Worm (Caenorhabditis elegans): ENCODE measurements around the gene pho-10.

The pho-10 gene

ce11 chrII:9879815-9880214 is 40.6 kb downstream of the pho-10 start:
- TF ChIP-seq ceh-45 (GFP tag; IDR thresholded peaks at IDR 0.05) (no peak), sdc-2 (tag; optimal IDR thresholded peaks at IDR 0.05) (no peak), elt-4 (tag; optimal IDR thresholded peaks at IDR 0.05) (no peak), fkh-6 (tag; optimal IDR thresholded peaks at IDR 0.05) (no peak), sox-4 (tag; optimal IDR thresholded peaks at IDR 0.05) (no peak), syd-9 (tag; optimal IDR thresholded peaks at IDR 0.05) (no peak), hlh-8 (tag; optimal IDR thresholded peaks at IDR 0.05) (no peak), ceh-48 (tag; optimal IDR thresholded peaks at IDR 0.05) (no peak), pha-4 (tag; optimal IDR thresholded peaks at IDR 0.05) (no peak)

DNA sequence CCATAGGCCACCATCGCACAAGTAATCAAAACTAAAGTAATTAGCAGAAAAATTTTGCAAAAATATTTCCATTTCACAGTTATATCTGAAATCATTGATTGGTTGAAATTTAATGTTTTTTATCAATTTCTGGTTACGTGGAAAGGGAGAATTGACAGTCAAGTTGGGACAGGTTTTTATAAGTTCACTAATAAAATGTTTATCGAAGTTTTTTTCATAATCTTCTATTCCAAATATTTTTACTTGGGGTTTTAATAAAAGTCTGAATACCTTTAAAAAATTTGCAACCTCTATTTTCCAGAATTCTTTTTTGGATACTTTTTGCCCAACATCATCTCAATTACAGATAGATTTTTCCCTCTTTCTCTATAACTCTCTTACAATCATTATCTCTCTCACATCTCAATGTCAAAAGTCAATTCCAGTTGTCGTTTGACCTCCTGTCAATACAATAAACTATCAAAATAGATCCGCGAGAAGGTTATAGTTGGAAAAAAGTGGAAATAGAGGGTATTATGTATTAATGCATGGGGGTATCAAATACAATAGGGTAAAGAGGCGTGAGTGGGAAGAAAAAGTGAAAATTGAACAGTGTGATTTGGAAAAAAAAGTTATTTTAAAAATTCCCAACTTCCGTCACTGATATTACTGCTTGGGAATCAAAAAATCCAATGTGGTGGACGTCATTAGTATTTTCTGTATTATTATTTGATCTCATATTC is 45.7 kb downstream of the pho-10 start, which contains the start of the genes chil-2 and ctsa-3.2:
chil-2 (minus strand) TSS at position 101 of the 722 bp plus-strand sequence.
ctsa-3.2 (plus strand) TSS at position 672 of the 722 bp plus-strand sequence.
- TF ChIP-seq K09A11.1 (tag; optimal IDR thresholded peaks at IDR 0.05; ENCODE audit: insufficient read depth) (no peak), unc-42 (tag; optimal IDR thresholded peaks at IDR 0.05) (no peak), ttx-3 (tag; optimal IDR thresholded peaks at IDR 0.05) (no peak), tbx-2 (tag; optimal IDR thresholded peaks at IDR 0.05) (no peak), dve-1 (tag; optimal IDR thresholded peaks at IDR 0.05) (no peak), ztf-16 (tag; optimal IDR thresholded peaks at IDR 0.05) (no peak), unc-86 (tag; optimal IDR thresholded peaks at IDR 0.05) (no peak), unc-55 (GFP tag; optimal IDR thresholded peaks at IDR 0.05) (no peak), F13H6.1 (tag; optimal IDR thresholded peaks at IDR 0.05) (no peak), fkh-6 (tag; optimal IDR thresholded peaks at IDR 0.05) (no peak), sox-4 (tag; optimal IDR thresholded peaks at IDR 0.05) (no peak), ceh-19 (GFP tag; optimal IDR thresholded peaks at IDR 0.05) (no peak), C08G9.2 (tag; optimal IDR thresholded peaks at IDR 0.05) (no peak), T23F11.4 (GFP tag; optimal IDR thresholded peaks at IDR 0.05) (no peak), sdc-2 (tag; optimal IDR thresholded peaks at IDR 0.05) (no peak), pax-1 (tag; optimal IDR thresholded peaks at IDR 0.05) (no peak), mec-3 (tag; optimal IDR thresholded peaks at IDR 0.05; ENCODE audit: borderline replicate concordance) (no peak), pha-2 (tag; optimal IDR thresholded peaks at IDR 0.05) (no peak)

DNA sequence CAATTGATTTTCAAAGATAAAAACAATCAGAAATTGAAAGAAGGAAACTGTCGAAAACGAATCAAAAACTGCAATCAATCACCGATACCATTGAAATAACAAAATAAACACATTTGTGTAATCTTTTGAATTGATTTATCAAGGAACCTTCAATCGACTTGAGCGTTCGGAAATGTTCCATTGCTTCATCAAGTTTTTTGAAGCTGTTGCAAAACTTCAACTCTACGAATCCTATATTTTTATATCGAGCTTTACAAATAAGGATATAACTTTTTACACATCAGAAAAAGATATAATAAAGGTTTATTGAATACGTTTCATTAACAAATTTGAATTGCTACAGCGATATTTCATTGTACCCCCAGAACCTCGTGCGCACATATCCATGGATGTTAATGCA is 47.4 kb downstream of the pho-10 start, which contains the start of gene chil-8:
chil-8 (minus strand) TSS at position 101 of the 400 bp plus-strand sequence.
- TF ChIP-seq hlh-8 (tag; optimal IDR thresholded peaks at IDR 0.05) (no peak), pqm-1 (tag; optimal IDR thresholded peaks at IDR 0.05) (no peak), tbx-2 (tag; optimal IDR thresholded peaks at IDR 0.05) (no peak), T23F11.4 (GFP tag; optimal IDR thresholded peaks at IDR 0.05) (no peak), ceh-30 (tag; optimal IDR thresholded peaks at IDR 0.05) (no peak), hlh-13 (GFP tag; optimal IDR thresholded peaks at IDR 0.05) (no peak), odd-2 (tag; optimal IDR thresholded peaks at IDR 0.05) (no peak), gmeb-2 (tag; optimal IDR thresholded peaks at IDR 0.05) (no peak), unc-42 (tag; optimal IDR thresholded peaks at IDR 0.05) (no peak), sox-2 (GFP tag; IDR thresholded peaks at IDR 0.05) (no peak), pha-2 (tag; optimal IDR thresholded peaks at IDR 0.05) (no peak), C08G9.2 (tag; optimal IDR thresholded peaks at IDR 0.05) (no peak), sdc-2 (tag; optimal IDR thresholded peaks at IDR 0.05) (no peak), ceh-48 (tag; optimal IDR thresholded peaks at IDR 0.05) (no peak), unc-3 (GFP tag; conservative IDR thresholded peaks at IDR 0.05) (no peak), unc-3 (tag; optimal IDR thresholded peaks at IDR 0.05) (no peak), ceh-22 (tag; optimal IDR thresholded peaks at IDR 0.05) (no peak), tbx-7 (tag; optimal IDR thresholded peaks at IDR 0.05) (no peak), hlh-6 (tag; optimal IDR thresholded peaks at IDR 0.05) (no peak), ceh-45 (GFP tag; IDR thresholded peaks at IDR 0.05) (no peak)

- TF ChIP-seq ama-1 (optimal IDR thresholded peaks at IDR 0.05) (no peak), pax-1 (tag; optimal IDR thresholded peaks at IDR 0.05) (no peak), hlh-13 (GFP tag; optimal IDR thresholded peaks at IDR 0.05) (no peak), lim-6 (tag; optimal IDR thresholded peaks at IDR 0.05) (no peak), hlh-30 (tag; optimal IDR thresholded peaks at IDR 0.05; ENCODE audit: insufficient read depth) (no peak), gmeb-2 (tag; optimal IDR thresholded peaks at IDR 0.05) (no peak), sox-2 (GFP tag; IDR thresholded peaks at IDR 0.05) (no peak), elt-2 (tag; optimal IDR thresholded peaks at IDR 0.05) (no peak), ceh-30 (tag; optimal IDR thresholded peaks at IDR 0.05) (no peak), K02D7.2 (tag; optimal IDR thresholded peaks at IDR 0.05) (no peak), ceh-22 (tag; optimal IDR thresholded peaks at IDR 0.05) (no peak), odd-2 (tag; optimal IDR thresholded peaks at IDR 0.05) (no peak), tbx-7 (tag; optimal IDR thresholded peaks at IDR 0.05) (no peak), ceh-2 (tag; optimal IDR thresholded peaks at IDR 0.05) (no peak), ref-2 (tag; optimal IDR thresholded peaks at IDR 0.05) (no peak)
Measured at ce11 chrII:9871061-9871460, 49.3 kb downstream of the pho-10 start, which contains the start of gene chil-7. TSS of gene chil-7 (minus strand) at chrII:9871172.
